Worm (Caenorhabditis elegans): ENCODE data around the gene gcy-19.

The gcy-19 gene

DNA sequence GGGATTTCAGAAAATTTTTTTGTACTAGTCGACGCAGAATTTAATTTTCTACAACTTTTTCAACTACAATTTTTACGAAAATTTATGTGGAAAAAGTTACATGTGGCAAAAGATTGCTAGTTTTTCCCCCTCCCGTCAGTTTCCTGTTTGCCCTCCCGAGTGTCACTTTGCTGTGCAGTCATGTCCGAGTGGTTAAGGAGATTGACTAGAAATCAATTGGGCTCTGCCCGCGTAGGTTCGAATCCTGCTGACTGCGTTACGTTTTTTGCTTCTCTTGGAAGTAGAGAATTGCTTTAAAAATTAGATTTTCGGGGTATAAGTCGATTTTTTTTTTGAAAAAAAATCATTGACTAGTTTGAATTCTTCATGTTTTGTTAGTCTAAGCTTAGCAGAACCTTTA, 8.7 kb upstream of the gcy-19 start:
- TF ChIP-seq pag-3 (tag; optimal IDR thresholded peaks at IDR 0.05; ENCODE audit: borderline replicate concordance, insufficient read depth) (no peak), mdl-1 (tag; optimal IDR thresholded peaks at IDR 0.05) (no peak), efl-3 (GFP tag; optimal IDR thresholded peaks at IDR 0.05) (no peak), ceh-8 (GFP tag; optimal IDR thresholded peaks at IDR 0.05) (no peak), jun-1 (tag; optimal IDR thresholded peaks at IDR 0.05) (no peak), lsy-2 (tag; optimal IDR thresholded peaks at IDR 0.05) (peak in 1 of 2 experiments; percentile 10), egl-27 (tag; optimal IDR thresholded peaks at IDR 0.05) (no peak), zag-1 (tag; optimal IDR thresholded peaks at IDR 0.05) (no peak), isw-1 (GFP tag; IDR thresholded peaks at IDR 0.05) (no peak), efl-1 (optimal IDR thresholded peaks at IDR 0.05) (peak in 1 of 2 experiments; percentile 1), efl-1 (GFP tag; optimal IDR thresholded peaks at IDR 0.05 in 1 of 2) (no peak), sptf-1 (tag; optimal IDR thresholded peaks at IDR 0.05) (no peak), nhr-11 (tag; optimal IDR thresholded peaks at IDR 0.05) (no peak), nhr-77 (tag; optimal IDR thresholded peaks at IDR 0.05) (no peak), blmp-1 (tag; optimal IDR thresholded peaks at IDR 0.05) (no peak), swsn-7 (tag; optimal IDR thresholded peaks at IDR 0.05) (no peak), pax-3 (tag; optimal IDR thresholded peaks at IDR 0.05) (no peak), nhr-19 (GFP tag; conservative IDR thresholded peaks at IDR 0.05) (0 out of 2 replicates have a peak, but pooled peaks have one; percentile 8), nhr-90 (tag; optimal IDR thresholded peaks at IDR 0.05; ENCODE audit: poor library complexity) (no peak), unc-130 (tag; optimal IDR thresholded peaks at IDR 0.05) (no peak), nhr-237 (tag; optimal IDR thresholded peaks at IDR 0.05) (no peak), lin-14 (GFP tag; optimal IDR thresholded peaks at IDR 0.05) (no peak), snu-23 (GFP tag; optimal IDR thresholded peaks at IDR 0.05) (peak; percentile 3)

ce11 chrII:3267365-3267764, 8.2 kb upstream of the gcy-19 start, which contains the start of gene F02E11.7:
F02E11.7 (plus strand) TSS chrII:3267665.
- no peak for TF ChIP-seq unc-62 (GFP tag; optimal IDR thresholded peaks at IDR 0.05)
- no peak for TF ChIP-seq C34B4.2 (tag; optimal IDR thresholded peaks at IDR 0.05)
- no peak for TF ChIP-seq hlh-4 (tag; optimal IDR thresholded peaks at IDR 0.05)
- TF ChIP-seq dsc-1 (tag; optimal IDR thresholded peaks at IDR 0.05), result no peak
- TF ChIP-seq sptf-1 (tag; optimal IDR thresholded peaks at IDR 0.05), result no peak
- TF ChIP-seq nhr-28 (tag; optimal IDR thresholded peaks at IDR 0.05), result no peak
- TF ChIP-seq fkh-8 (tag; optimal IDR thresholded peaks at IDR 0.05), result peak; percentile 11

DNA sequence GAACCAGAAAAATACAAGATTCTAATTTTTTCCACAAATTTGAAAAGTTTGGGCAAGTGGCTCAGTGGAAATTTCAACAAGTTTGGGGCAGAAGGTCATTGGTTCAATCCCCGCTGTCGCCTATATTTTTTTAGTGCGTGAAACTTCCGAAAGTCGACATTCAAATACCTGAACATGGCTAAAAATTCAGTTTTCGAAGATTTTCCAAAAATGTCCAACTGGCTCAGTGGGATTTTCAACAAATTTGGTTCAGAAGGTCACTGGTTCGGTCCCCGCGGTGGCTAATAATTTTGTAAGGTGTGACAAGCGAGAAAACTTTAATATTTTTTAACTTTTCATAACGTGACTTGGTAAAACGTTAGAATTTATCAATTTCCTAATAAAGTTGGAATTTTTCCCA, 5.5 kb upstream of the gcy-19 start:
- no peak for TF ChIP-seq lin-39 (tag; optimal IDR thresholded peaks at IDR 0.05)
- no peak for TF ChIP-seq rnt-1 (tag; optimal IDR thresholded peaks at IDR 0.05)
- TF ChIP-seq sox-4 (tag; optimal IDR thresholded peaks at IDR 0.05), result no peak
- no peak for TF ChIP-seq aly-2 (tag; optimal IDR thresholded peaks at IDR 0.05)
- no peak for TF ChIP-seq unc-62 (GFP tag; optimal IDR thresholded peaks at IDR 0.05)
- TF ChIP-seq pqm-1 (tag; optimal IDR thresholded peaks at IDR 0.05), result no peak
- no peak for TF ChIP-seq ama-1 (optimal IDR thresholded peaks at IDR 0.05)
- no peak for TF ChIP-seq ceh-8 (GFP tag; optimal IDR thresholded peaks at IDR 0.05)
- no peak for TF ChIP-seq nhr-77 (tag; optimal IDR thresholded peaks at IDR 0.05)
- TF ChIP-seq fkh-10 (GFP tag; optimal IDR thresholded peaks at IDR 0.05), result no peak

DNA sequence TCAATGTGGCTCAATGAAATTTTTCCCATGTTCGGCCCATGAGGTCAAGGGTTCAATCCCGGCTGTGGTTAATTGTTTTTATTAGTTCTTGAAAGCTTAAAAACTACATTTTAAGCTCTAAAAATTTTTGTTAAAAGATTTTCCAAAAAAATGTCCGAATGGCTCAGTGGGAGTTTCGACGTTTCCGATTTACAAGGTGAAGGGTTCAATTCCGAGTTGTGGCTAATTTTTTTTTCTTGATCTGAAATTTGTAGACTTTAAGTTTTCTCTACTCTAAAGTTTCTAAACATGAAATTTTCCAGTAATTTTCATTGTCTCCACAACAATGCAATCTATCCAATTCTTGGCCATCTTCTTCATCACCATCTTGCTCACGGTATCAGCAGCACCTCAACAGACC, 3.4 kb upstream of the gcy-19 start, which contains the start of gene F02E11.2:
Gene F02E11.2, plus strand, starts transcription at position 301 of the 400 bp plus-strand sequence.
- no peak for TF ChIP-seq sox-4 (tag; optimal IDR thresholded peaks at IDR 0.05)
- no peak for TF ChIP-seq unc-62 (GFP tag; optimal IDR thresholded peaks at IDR 0.05)
- no peak for TF ChIP-seq zip-4 (GFP tag; optimal IDR thresholded peaks at IDR 0.05)
- TF ChIP-seq rnt-1 (tag; optimal IDR thresholded peaks at IDR 0.05), result no peak
- TF ChIP-seq nhr-77 (tag; optimal IDR thresholded peaks at IDR 0.05), result no peak
- no peak for TF ChIP-seq nhr-85 (tag)
- no peak for TF ChIP-seq egl-27 (tag; optimal IDR thresholded peaks at IDR 0.05)
- TF ChIP-seq skn-1 (tag; optimal IDR thresholded peaks at IDR 0.05), result no peak
- TF ChIP-seq lin-13 (GFP tag; optimal IDR thresholded peaks at IDR 0.05), result no peak
- TF ChIP-seq swsn-7 (tag; optimal IDR thresholded peaks at IDR 0.05), result no peak
- TF ChIP-seq tlp-1 (tag; optimal IDR thresholded peaks at IDR 0.05), result no peak
- TF ChIP-seq xbp-1 (tag; optimal IDR thresholded peaks at IDR 0.05), result no peak
- TF ChIP-seq ztf-4 (tag; optimal IDR thresholded peaks at IDR 0.05), result no peak
- no peak for TF ChIP-seq grh-1 (GFP tag; IDR thresholded peaks at IDR 0.05)
- no peak for TF ChIP-seq lin-14 (GFP tag; optimal IDR thresholded peaks at IDR 0.05)
- TF ChIP-seq ceh-63 (GFP tag; optimal IDR thresholded peaks at IDR 0.05), result no peak
- no peak for TF ChIP-seq lin-39 (tag; optimal IDR thresholded peaks at IDR 0.05)
